Fruit fly (Drosophila melanogaster) whole organism: Measurements from ENCODE around the gene CG42579.

Experiments
- CG8478 ChIP-seq: fragments of >200 bp; optimal IDR thresholded peaks from 2 replicates; lab custom pipeline; 2018; ENCODE audit warnings: inconsistent platforms
- Dll ChIP-seq: fragments of >200 bp; optimal IDR thresholded peaks from 2 replicates; lab custom pipeline; 2017
- pan ChIP-seq: fragments of >200 bp; optimal IDR thresholded peaks from 2 replicates; lab custom pipeline; 2017

- TF ChIP-seq CG8478 (lab: Kevin White, UChicago) (no peak), pan (lab: Kevin White, UChicago) (no peak), Dll (lab: Kevin White, UChicago) (no peak)
Observed at dm6 chrX:20511382-20511853, 16.0 kb upstream of the CG42579 start, which contains the start of gene CG1812.
